Worm (Caenorhabditis elegans): ENCODE data around the gene T08G3.11.
"Not testable (repeated sequence)": the region's sequence is repeated elsewhere in the genome, so short reads cannot be mapped to it uniquely, and the experiment has no call there.

Gene T08G3.11

DNA sequence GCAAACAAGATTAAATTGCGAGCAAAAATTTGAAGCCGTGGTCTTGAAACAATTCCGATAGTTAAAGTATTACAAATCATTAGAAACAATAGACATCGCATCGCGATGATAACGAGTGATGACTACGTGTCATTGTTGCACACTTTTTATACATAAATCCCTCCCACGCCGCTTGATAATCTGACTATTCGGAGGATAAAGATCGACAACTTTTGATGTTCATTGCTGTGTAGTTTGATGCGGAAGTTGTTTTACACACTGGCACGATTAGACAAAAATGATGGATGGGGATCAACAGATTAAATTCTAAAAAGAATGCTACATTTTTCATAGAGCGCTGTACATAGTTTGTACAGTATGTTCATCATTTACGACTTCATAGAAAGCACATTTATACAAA is at the start of gene T08G3.11:
Gene T08G3.11, minus strand, starts transcription at position 101 of the 400 bp plus-strand sequence.
- TF ChIP-seq ceh-82 (tag; optimal IDR thresholded peaks at IDR 0.05) (no peak), efl-1 (optimal IDR thresholded peaks at IDR 0.05) (no peak), efl-1 (GFP tag; optimal IDR thresholded peaks at IDR 0.05 in 1 of 2) (peak in 1 of 2 experiments; percentile 16)

DNA sequence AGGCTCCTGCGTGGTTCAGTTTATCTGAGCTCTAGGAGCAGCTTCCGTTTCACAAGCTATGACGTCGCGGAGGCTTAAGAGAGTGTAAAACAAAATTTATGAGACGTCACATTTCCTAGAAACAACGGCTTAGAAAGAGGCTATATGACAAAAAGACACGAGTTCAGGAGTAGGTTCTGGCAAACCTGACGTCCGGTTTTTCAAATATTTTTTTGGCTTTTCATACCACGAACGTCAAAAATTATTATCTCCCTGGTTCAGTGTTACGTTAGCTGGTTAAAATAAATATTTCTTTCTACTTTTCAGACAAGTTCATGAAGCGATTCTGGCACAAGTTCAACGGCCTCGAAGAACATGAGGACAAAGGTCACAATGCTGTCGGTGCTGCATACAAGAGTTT is 48.6 kb upstream of the T08G3.11 start, which contains the start of gene F36D3.16:
Gene F36D3.16, plus strand, starts transcription at position 301 of the 400 bp plus-strand sequence.
- TF ChIP-seq lin-15B (tag; optimal IDR thresholded peaks at IDR 0.05), result no peak
- no peak for TF ChIP-seq elt-3 (tag; optimal IDR thresholded peaks at IDR 0.05)
- no peak for TF ChIP-seq nhr-28 (tag; optimal IDR thresholded peaks at IDR 0.05)
- TF ChIP-seq mab-9 (GFP tag; IDR thresholded peaks at IDR 0.05), result no peak
- no peak for TF ChIP-seq lin-35 (GFP tag; optimal IDR thresholded peaks at IDR 0.05)
- no peak for TF ChIP-seq ama-1 (optimal IDR thresholded peaks at IDR 0.05)
- TF ChIP-seq sptf-1 (tag; optimal IDR thresholded peaks at IDR 0.05), result no peak

DNA sequence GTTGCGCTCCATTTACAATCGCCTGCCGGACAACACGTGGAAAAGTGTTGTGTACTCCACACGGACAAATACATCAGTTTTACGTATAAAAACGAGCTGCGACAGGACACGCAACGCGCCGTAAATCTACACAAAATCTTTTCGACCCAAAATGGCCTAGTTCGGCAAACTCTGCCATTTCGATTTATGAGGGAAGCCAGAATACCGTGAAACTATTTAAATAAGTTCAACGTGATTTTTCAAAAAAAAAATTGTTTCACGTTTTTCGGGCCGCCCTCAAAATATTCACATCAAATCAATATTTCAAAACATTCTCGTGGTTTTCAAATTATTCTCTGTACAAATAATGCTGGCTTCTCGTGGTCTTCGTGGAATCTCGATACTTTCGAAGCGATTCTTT is 47.7 kb upstream of the T08G3.11 start, which contains the start of gene F36D3.8:
Gene F36D3.8, plus strand, starts transcription at position 301 of the 400 bp plus-strand sequence.
- no peak for TF ChIP-seq unc-86 (tag; optimal IDR thresholded peaks at IDR 0.05)
- TF ChIP-seq efl-1 (optimal IDR thresholded peaks at IDR 0.05), result no peak
- TF ChIP-seq efl-1 (GFP tag; optimal IDR thresholded peaks at IDR 0.05 in 1 of 2), result peak in 1 of 2 experiments; percentile 85

DNA sequence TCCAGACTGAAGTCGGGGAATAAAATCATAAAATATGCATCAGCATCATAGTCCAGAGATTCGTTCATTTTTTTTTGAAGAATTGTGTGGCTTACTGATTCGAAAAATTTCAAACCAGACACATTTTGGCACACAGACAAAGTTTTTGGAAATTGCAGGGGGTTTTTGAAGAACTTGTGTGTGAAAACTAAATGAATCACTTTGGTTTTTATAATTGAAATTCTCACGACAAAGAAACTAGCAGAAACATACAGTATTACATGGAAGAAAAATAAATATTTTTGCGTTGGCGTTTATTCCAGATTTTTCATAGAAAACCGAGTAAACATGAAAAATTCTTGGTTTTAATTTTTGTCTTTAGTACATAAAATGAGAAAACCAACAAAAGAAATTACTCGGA is 43.1 kb upstream of the T08G3.11 start, which contains the start of gene srw-34:
Gene srw-34, minus strand, starts transcription at position 101 of the 400 bp plus-strand sequence.
- TF ChIP-seq hlh-4 (tag; optimal IDR thresholded peaks at IDR 0.05), result no peak
- no peak for TF ChIP-seq dpl-1 (GFP tag; optimal IDR thresholded peaks at IDR 0.05)

DNA sequence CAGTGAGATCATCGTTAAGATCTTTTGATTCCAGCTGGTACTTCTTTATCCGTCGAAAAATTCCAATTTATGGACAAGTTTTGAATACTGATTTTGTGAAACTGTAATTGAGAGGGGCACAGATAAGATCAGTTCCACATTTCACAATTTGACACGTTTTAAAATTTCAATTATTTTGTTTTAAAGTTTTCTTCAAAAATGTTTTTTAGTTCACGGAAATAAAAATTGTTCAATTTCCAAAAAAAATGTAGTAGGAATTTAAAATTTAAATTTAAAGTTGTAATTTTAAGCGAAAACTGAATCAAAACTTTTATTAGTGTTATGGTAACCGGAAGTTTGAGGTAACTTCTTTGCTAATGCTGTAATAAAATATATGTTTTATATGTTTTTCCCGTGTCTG is 38.4 kb upstream of the T08G3.11 start, which contains the start of gene F36D3.4:
Gene F36D3.4, minus strand, starts transcription at position 101 of the 400 bp plus-strand sequence.
- no peak for TF ChIP-seq blmp-1 (tag; optimal IDR thresholded peaks at IDR 0.05)
- TF ChIP-seq ztf-11 (tag; optimal IDR thresholded peaks at IDR 0.05), result no peak
- no peak for TF ChIP-seq nhr-20 (tag; optimal IDR thresholded peaks at IDR 0.05)
- TF ChIP-seq C16A3.4 (tag; optimal IDR thresholded peaks at IDR 0.05), result no peak
- no peak for TF ChIP-seq mef-2 (tag; optimal IDR thresholded peaks at IDR 0.05)
- TF ChIP-seq aly-2 (tag; optimal IDR thresholded peaks at IDR 0.05), result no peak
- no peak for TF ChIP-seq ceh-90 (tag; optimal IDR thresholded peaks at IDR 0.05)
- TF ChIP-seq nhr-28 (tag; optimal IDR thresholded peaks at IDR 0.05), result no peak
- no peak for TF ChIP-seq unc-130 (tag; optimal IDR thresholded peaks at IDR 0.05)
- TF ChIP-seq lin-35 (GFP tag; optimal IDR thresholded peaks at IDR 0.05), result no peak
- TF ChIP-seq lin-13 (GFP tag; optimal IDR thresholded peaks at IDR 0.05), result no peak
- TF ChIP-seq jun-1 (tag; optimal IDR thresholded peaks at IDR 0.05), result no peak
- TF ChIP-seq mep-1 (tag; optimal IDR thresholded peaks at IDR 0.05), result no peak
- no peak for TF ChIP-seq irx-1 (tag; optimal IDR thresholded peaks at IDR 0.05)
- TF ChIP-seq fos-1 (tag; optimal IDR thresholded peaks at IDR 0.05), result no peak
- TF ChIP-seq snpc-4 (tag; optimal IDR thresholded peaks at IDR 0.05), result no peak

DNA sequence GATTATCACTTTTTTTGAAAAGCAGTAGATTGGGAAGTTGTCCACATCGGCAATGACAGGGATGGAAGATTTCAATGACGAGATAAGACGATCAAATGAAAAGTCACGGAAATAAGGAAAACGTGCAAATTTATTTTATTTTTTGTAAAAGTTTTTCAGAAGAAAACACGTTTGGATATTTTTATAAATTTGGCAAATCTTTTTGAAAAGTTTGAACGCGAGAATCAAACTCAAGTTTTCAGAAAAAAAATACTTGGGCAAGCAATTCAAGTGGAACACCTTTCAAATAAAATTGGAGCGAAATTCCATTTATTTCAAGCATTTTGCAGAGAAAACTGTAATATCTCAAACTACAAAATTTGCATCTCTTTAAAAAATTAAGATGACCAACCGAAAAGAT is 36.0 kb upstream of the T08G3.11 start, which contains the start of gene F36D3.5:
Gene F36D3.5, minus strand, starts transcription at position 101 of the 400 bp plus-strand sequence.
- TF ChIP-seq swsn-7 (tag; optimal IDR thresholded peaks at IDR 0.05); blmp-1 (tag; optimal IDR thresholded peaks at IDR 0.05); dpl-1 (GFP tag; optimal IDR thresholded peaks at IDR 0.05): not testable (repeated sequence)

DNA sequence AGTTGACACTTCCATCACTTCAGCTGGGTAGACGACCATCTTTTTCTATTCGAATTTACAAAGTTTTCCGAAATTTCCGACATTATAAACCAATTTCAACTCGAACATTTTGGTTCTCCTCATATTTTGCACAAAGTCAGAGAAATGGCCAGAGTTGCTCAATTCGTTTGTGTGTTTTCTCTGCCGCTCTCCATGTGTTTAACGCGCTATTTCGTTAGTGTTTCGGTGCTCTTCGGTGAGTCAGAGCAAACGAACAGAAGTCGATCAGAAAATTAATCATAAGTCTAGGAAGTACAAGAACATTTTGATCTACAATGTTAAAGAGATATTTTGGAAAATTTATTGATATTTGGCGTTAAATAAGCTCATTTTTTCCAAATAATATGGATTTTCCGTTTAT is 29.5 kb upstream of the T08G3.11 start, which contains the start of gene srr-3:
Gene srr-3, minus strand, starts transcription at position 101 of the 400 bp plus-strand sequence.
- no peak for TF ChIP-seq nhr-12 (tag; optimal IDR thresholded peaks at IDR 0.05)
- TF ChIP-seq nhr-84 (tag; optimal IDR thresholded peaks at IDR 0.05), result no peak
- no peak for TF ChIP-seq lsy-2 (tag; optimal IDR thresholded peaks at IDR 0.05)
- no peak for TF ChIP-seq mab-9 (GFP tag; IDR thresholded peaks at IDR 0.05)
- no peak for TF ChIP-seq pag-3 (tag; optimal IDR thresholded peaks at IDR 0.05; ENCODE audit: borderline replicate concordance, insufficient read depth)
- TF ChIP-seq jun-1 (tag; optimal IDR thresholded peaks at IDR 0.05), result no peak
- no peak for TF ChIP-seq lin-15B (tag; optimal IDR thresholded peaks at IDR 0.05)
- TF ChIP-seq egl-13 (tag; optimal IDR thresholded peaks at IDR 0.05), result no peak
- no peak for TF ChIP-seq zip-4 (GFP tag; optimal IDR thresholded peaks at IDR 0.05)
- TF ChIP-seq ceh-82 (tag; optimal IDR thresholded peaks at IDR 0.05), result no peak
- TF ChIP-seq irx-1 (tag; optimal IDR thresholded peaks at IDR 0.05), result no peak
- TF ChIP-seq nhr-76 (tag; optimal IDR thresholded peaks at IDR 0.05), result no peak
- no peak for TF ChIP-seq elt-3 (tag; optimal IDR thresholded peaks at IDR 0.05)
- no peak for TF ChIP-seq aly-2 (tag; optimal IDR thresholded peaks at IDR 0.05)
- no peak for TF ChIP-seq hlh-17 (GFP tag; optimal IDR thresholded peaks at IDR 0.05; ENCODE audit: borderline replicate concordance)
- no peak for TF ChIP-seq C04F5.9 (tag; optimal IDR thresholded peaks at IDR 0.05)
- TF ChIP-seq snpc-4 (tag; optimal IDR thresholded peaks at IDR 0.05), result no peak
- TF ChIP-seq nhr-85 (tag), result no peak
- TF ChIP-seq egl-27 (tag; optimal IDR thresholded peaks at IDR 0.05), result no peak
